Fruit fly (Drosophila melanogaster): ENCODE results near the gene aqz.

DNA sequence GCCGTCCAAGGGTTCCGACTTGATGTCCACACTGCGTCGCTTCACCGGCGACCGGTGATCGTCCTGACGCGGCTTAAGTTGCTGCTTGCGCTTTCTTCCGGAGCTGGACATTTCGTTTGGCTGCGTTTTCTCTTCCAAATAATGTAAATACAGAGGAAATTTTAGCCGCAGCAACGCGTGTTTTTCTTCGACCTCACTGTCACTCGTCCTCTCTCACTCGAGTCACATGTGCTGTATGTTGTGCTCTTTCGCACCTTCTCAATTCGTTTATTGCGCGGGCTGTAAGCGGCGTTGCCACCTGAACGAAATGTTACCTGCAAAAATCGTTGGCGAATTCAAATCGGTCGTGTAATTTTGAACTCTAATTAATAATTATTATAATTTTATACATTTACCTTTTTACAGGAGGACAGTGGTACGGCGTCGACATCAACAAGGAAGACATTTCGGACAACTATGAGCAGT is 15.1 kb downstream of the aqz start, which contains the start of gene CG9839:
- TF ChIP-seq CG33017 (tag; optimal IDR thresholded peaks at IDR 0.05) (no peak), cic (GFP tag; optimal IDR thresholded peaks at IDR 0.05) (no peak), CG7045 (GFP tag; optimal IDR thresholded peaks at IDR 0.05) (no peak), Hr96 (GFP tag; optimal IDR thresholded peaks at IDR 0.05) (no peak), Crg-1 (GFP tag; optimal IDR thresholded peaks at IDR 0.05) (no peak), CG14711 (tag; optimal IDR thresholded peaks at IDR 0.05) (no peak)

Measured in whole organism, adult.